Worm (Caenorhabditis elegans) whole organism, mixed stage, embryonic: ENCODE measurements around the gene C01G5.25.

ENCODE experiments used
- M03D4.4 ChIP-seq: sonication (generic microtip); optimal IDR thresholded peaks from 2 replicates; lab custom pipeline; 2017; ENCODE audit warnings: mild to moderate bottlenecking, missing genetic modification characterization, missing compliant biosample characterization
- bed-3 ChIP-seq: fragments of 200-800 bp; sonication (Bioruptor generic); optimal IDR thresholded peaks from 3 replicates; lab custom pipeline; 2018; ENCODE audit warnings: mild to moderate bottlenecking, missing genetic modification characterization, moderate library complexity, missing compliant biosample characterization
- blmp-1 ChIP-seq: fragments of 150-350 bp; optimal IDR thresholded peaks from 2 replicates; lab custom pipeline; 2014; ENCODE audit warnings: missing biosample characterization, missing genetic modification characterization
- ceh-39 ChIP-seq: fragments of 150-350 bp; optimal IDR thresholded peaks from 2 replicates; lab custom pipeline; 2014; ENCODE audit warnings: missing biosample characterization, missing genetic modification characterization
- ceh-43 ChIP-seq: fragments of 200-800 bp; sonication (Bioruptor generic); optimal IDR thresholded peaks from 2 replicates; lab custom pipeline; 2018; ENCODE audit warnings: mild to moderate bottlenecking, missing genetic modification characterization, moderate library complexity, missing compliant biosample characterization
- ceh-83 ChIP-seq: fragments of 200-800 bp; sonication (Bioruptor generic); optimal IDR thresholded peaks from 2 replicates; lab custom pipeline; 2018; ENCODE audit warnings: mild to moderate bottlenecking, missing genetic modification characterization, missing compliant biosample characterization
- ces-1 ChIP-seq: fragments of 150-350 bp; optimal IDR thresholded peaks from 2 replicates; lab custom pipeline; 2014; ENCODE audit warnings: missing biosample characterization, missing genetic modification reagents, missing genetic modification characterization
- cnd-1 ChIP-seq: fragments of 200-800 bp; sonication (Bioruptor generic); optimal IDR thresholded peaks from 2 replicates; lab custom pipeline; 2018; ENCODE audit warnings: mild to moderate bottlenecking, missing genetic modification characterization, missing compliant biosample characterization
- drap-1 ChIP-seq: fragments of 200-800 bp; sonication (Bioruptor generic); optimal IDR thresholded peaks from 3 replicates; lab custom pipeline; 2018; ENCODE audit warnings: mild to moderate bottlenecking, missing genetic modification characterization, missing compliant biosample characterization
- elt-1 ChIP-seq: sonication (generic microtip); optimal IDR thresholded peaks from 2 replicates; lab custom pipeline; 2017; ENCODE audit warnings: missing genetic modification characterization, mild to moderate bottlenecking, missing compliant biosample characterization, antibody characterized with exemption, moderate library complexity, borderline replicate concordance; ENCODE audit not compliant: insufficient read depth
- elt-3 ChIP-seq: fragments of 150-350 bp; optimal IDR thresholded peaks from 2 replicates; lab custom pipeline; 2014; ENCODE audit warnings: missing biosample characterization, missing genetic modification characterization
- flh-1 ChIP-seq: fragments of 200-800 bp; sonication (Bioruptor generic); optimal IDR thresholded peaks from 2 replicates; lab custom pipeline; 2018; ENCODE audit warnings: mild to moderate bottlenecking, missing genetic modification characterization, moderate library complexity, missing compliant biosample characterization
- ham-2 ChIP-seq: fragments of 200-800 bp; sonication (Bioruptor generic); optimal IDR thresholded peaks from 2 replicates; lab custom pipeline; 2018; ENCODE audit warnings: mild to moderate bottlenecking, missing genetic modification characterization, missing compliant biosample characterization
- hlh-1 ChIP-seq: fragments of 150-350 bp; optimal IDR thresholded peaks from 2 replicates; lab custom pipeline; 2014; ENCODE audit warnings: missing biosample characterization, missing genetic modification reagents, missing genetic modification characterization
- lin-13 ChIP-seq: fragments of 150-350 bp; optimal IDR thresholded peaks from 2 replicates; lab custom pipeline; 2014; ENCODE audit warnings: missing biosample characterization, missing genetic modification characterization
- lin-32 ChIP-seq: fragments of 200-800 bp; sonication (Bioruptor generic); optimal IDR thresholded peaks from 2 replicates; lab custom pipeline; 2018; ENCODE audit warnings: mild to moderate bottlenecking, missing genetic modification characterization, missing compliant biosample characterization
- lsy-2 ChIP-seq: fragments of 150-350 bp; optimal IDR thresholded peaks from 2 replicates; lab custom pipeline; 2014; ENCODE audit warnings: missing biosample characterization, missing genetic modification characterization
- mab-5 ChIP-seq: fragments of 150-350 bp; optimal IDR thresholded peaks from 2 replicates; lab custom pipeline; 2014; ENCODE audit warnings: missing biosample characterization, missing genetic modification characterization
- mep-1 ChIP-seq: fragments of 150-350 bp; optimal IDR thresholded peaks from 2 replicates; lab custom pipeline; 2017; ENCODE audit warnings: missing biosample characterization, missing genetic modification reagents, missing genetic modification characterization, inconsistent platforms
- mls-2 ChIP-seq: sonication (generic microtip); optimal IDR thresholded peaks from 2 replicates; lab custom pipeline; 2016; ENCODE audit warnings: mild to moderate bottlenecking, missing genetic modification characterization, moderate library complexity, missing compliant biosample characterization
- nhr-12 ChIP-seq: fragments of 150-350 bp; optimal IDR thresholded peaks from 2 replicates; lab custom pipeline; 2014; ENCODE audit warnings: missing biosample characterization, missing genetic modification characterization
- nhr-2 ChIP-seq: fragments of 150-350 bp; optimal IDR thresholded peaks from 2 replicates; lab custom pipeline; 2014; ENCODE audit warnings: missing biosample characterization, missing genetic modification characterization
- nhr-237 ChIP-seq: fragments of 150-350 bp; optimal IDR thresholded peaks from 2 replicates; lab custom pipeline; 2014; ENCODE audit warnings: missing biosample characterization, missing genetic modification characterization
- nhr-28 ChIP-seq: fragments of 150-350 bp; optimal IDR thresholded peaks from 2 replicates; lab custom pipeline; 2014; ENCODE audit warnings: missing biosample characterization, missing genetic modification characterization
- pha-4 ChIP-seq: fragments of 150-350 bp; optimal IDR thresholded peaks from 2 replicates; lab custom pipeline; 2018; ENCODE audit warnings: missing biosample characterization, missing genetic modification reagents, missing genetic modification characterization
- snpc-4 ChIP-seq: fragments of 150-350 bp; optimal IDR thresholded peaks from 2 replicates; lab custom pipeline; 2014; ENCODE audit warnings: missing biosample characterization, missing genetic modification characterization
- sptf-1 ChIP-seq: sonication (generic microtip); optimal IDR thresholded peaks from 2 replicates; lab custom pipeline; 2017; ENCODE audit warnings: mild to moderate bottlenecking, missing genetic modification characterization, moderate library complexity, missing compliant biosample characterization
- tbx-8 ChIP-seq: fragments of 200-800 bp; sonication (Bioruptor generic); optimal IDR thresholded peaks from 2 replicates; lab custom pipeline; 2018; ENCODE audit warnings: mild to moderate bottlenecking, missing genetic modification characterization, moderate library complexity, missing compliant biosample characterization
- unc-39 ChIP-seq: fragments of 150-350 bp; optimal IDR thresholded peaks from 2 replicates; lab custom pipeline; 2014; ENCODE audit warnings: missing biosample characterization, missing genetic modification characterization
- zip-8 ChIP-seq: fragments of 150-350 bp; optimal IDR thresholded peaks from 2 replicates; lab custom pipeline; 2014; ENCODE audit warnings: missing biosample characterization, missing genetic modification characterization
- ztf-11 ChIP-seq: fragments of 150-350 bp; optimal IDR thresholded peaks from 2 replicates; lab custom pipeline; 2014; ENCODE audit warnings: missing biosample characterization, missing genetic modification characterization

The C01G5.25 gene

ce11 chrIV:6531450-6531849, 10.0 kb upstream of the C01G5.25 start, which contains the start of gene C01G5.4:
Gene C01G5.4 (plus strand): TSS chrIV:6531750.
- TF ChIP-seq ceh-83 (GFP tag; lab: Kevin White, UChicago) (no peak), lin-32 (GFP tag; lab: Kevin White, UChicago) (no peak), zip-8 (tag; lab: Kevin White, UChicago) (no peak), mab-5 (no peak), ztf-11 (tag; lab: Kevin White, UChicago) (no peak), blmp-1 (no peak), cnd-1 (tag; lab: Kevin White, UChicago) (no peak), hlh-1 (tag; lab: Kevin White, UChicago) (no peak), sptf-1 (no peak), ham-2 (GFP tag; lab: Kevin White, UChicago) (no peak), pha-4 (no peak)

- TF ChIP-seq snpc-4 (no peak), nhr-12 (no peak), nhr-28 (tag; lab: Kevin White, UChicago) (no peak), ham-2 (GFP tag; lab: Kevin White, UChicago) (no peak), drap-1 (GFP tag; lab: Kevin White, UChicago) (no peak), sptf-1 (no peak), nhr-2 (tag; lab: Kevin White, UChicago) (no peak), lin-13 (no peak), ceh-39 (no peak), elt-3 (tag; lab: Kevin White, UChicago) (no peak)
Measured at ce11 chrIV:6535908-6536307, 5.6 kb upstream of the C01G5.25 start, which contains the start of gene C01G5.3. Gene C01G5.3 (plus strand): TSS chrIV:6536208.

ce11 chrIV:6542962-6543361, 1.5 kb downstream of the C01G5.25 start:
- TF ChIP-seq ces-1 (peak; percentile 92), unc-39 (no peak)

ce11 chrIV:6547397-6547796, 5.9 kb downstream of the C01G5.25 start:
- TF ChIP-seq ces-1, result peak; percentile 74
- no peak for TF ChIP-seq cnd-1 (tag; lab: Kevin White, UChicago)
- TF ChIP-seq snpc-4, result no peak

ce11 chrIV:6548609-6549008, 7.1 kb downstream of the C01G5.25 start, which contains the start of gene fan-1:
Gene fan-1 (plus strand): TSS chrIV:6548686.
- TF ChIP-seq zip-8 (tag; lab: Kevin White, UChicago) (no peak), ces-1 (peak; percentile 50), unc-39 (no peak), nhr-237 (tag; lab: Kevin White, UChicago) (peak; percentile 28), pha-4 (peak; percentile 9), ham-2 (GFP tag; lab: Kevin White, UChicago) (no peak), elt-1 (peak; percentile 14), ceh-83 (GFP tag; lab: Kevin White, UChicago) (no peak), mls-2 (tag; lab: Kevin White, UChicago) (no peak), drap-1 (GFP tag; lab: Kevin White, UChicago) (no peak), mab-5 (no peak), bed-3 (GFP tag; lab: Kevin White, UChicago) (no peak), tbx-8 (no peak), mep-1 (tag; lab: Kevin White, UChicago) (peak; percentile 36), cnd-1 (tag; lab: Kevin White, UChicago) (no peak), ceh-43 (GFP tag; lab: Kevin White, UChicago) (no peak), snpc-4 (no peak)
- TF ChIP-seq, all 35 proteins: peak for 5

- TF ChIP-seq zip-8 (tag; lab: Kevin White, UChicago), result peak; percentile 83
Measured at ce11 chrIV:6551359-6552031, 10.0 kb downstream of the C01G5.25 start.

- TF ChIP-seq elt-3 (tag; lab: Kevin White, UChicago) (no peak), ceh-39 (no peak), mls-2 (tag; lab: Kevin White, UChicago) (no peak), ham-2 (GFP tag; lab: Kevin White, UChicago) (no peak), nhr-12 (no peak), lsy-2 (no peak), M03D4.4 (tag; lab: Kevin White, UChicago) (no peak), flh-1 (no peak), nhr-28 (tag; lab: Kevin White, UChicago) (no peak)
Measured at ce11 chrIV:6552036-6552435, 10.6 kb downstream of the C01G5.25 start.
